Fruit fly (Drosophila melanogaster) whole organism, prepupa: Measurements from ENCODE around the gene PDZ-GEF.
A peak's percentile ranks its signal among the peaks of the same experiment; 100 is the strongest.

Source experiments
- CG11294 ChIP-seq: fragments of 200-800 bp; sonication (Bioruptor generic); IDR thresholded peaks from 2 replicates; pipeline ENCODE4 v1.3.6; 2022; ENCODE audit warnings: missing biosample characterization, missing genetic modification characterization
- CG11762 ChIP-seq: fragments of 200-800 bp; sonication (Bioruptor generic); optimal IDR thresholded peaks from 3 replicates; lab custom pipeline; 2016; ENCODE audit warnings: missing biosample characterization, missing genetic modification characterization; ENCODE audit not compliant: insufficient read depth
- CG11902 ChIP-seq: fragments of 200-800 bp; sonication (Bioruptor generic); optimal IDR thresholded peaks from 3 replicates; lab custom pipeline; 2016; ENCODE audit warnings: missing biosample characterization, missing genetic modification characterization
- CG1621 ChIP-seq: fragments of 200-800 bp; sonication (Bioruptor generic); optimal IDR thresholded peaks from 3 replicates; lab custom pipeline; 2018; ENCODE audit warnings: missing biosample characterization, mild to moderate bottlenecking, missing genetic modification characterization
- CG31627 ChIP-seq: fragments of 200-800 bp; sonication (Bioruptor generic); optimal IDR thresholded peaks from 3 replicates; lab custom pipeline; 2016; ENCODE audit warnings: missing biosample characterization, missing genetic modification characterization
- CG3919 ChIP-seq: fragments of 200-800 bp; sonication (Bioruptor generic); optimal IDR thresholded peaks from 3 replicates; lab custom pipeline; 2016; ENCODE audit warnings: missing biosample characterization, missing genetic modification characterization
- CG4318 ChIP-seq: fragments of 200-800 bp; sonication (Bioruptor generic); optimal IDR thresholded peaks from 3 replicates; lab custom pipeline; 2017; ENCODE audit warnings: missing biosample characterization, mild to moderate bottlenecking, missing genetic modification characterization
- CG6276 ChIP-seq: fragments of 200-800 bp; sonication (Bioruptor generic); optimal IDR thresholded peaks from 2 replicates; lab custom pipeline; 2017; ENCODE audit warnings: missing biosample characterization, mild to moderate bottlenecking, missing genetic modification characterization
- CG6792 ChIP-seq: fragments of 200-800 bp; sonication (Bioruptor generic); optimal IDR thresholded peaks from 3 replicates; lab custom pipeline; 2016; ENCODE audit warnings: missing biosample characterization, missing genetic modification characterization
- CG6808 ChIP-seq: fragments of 200-800 bp; sonication (Bioruptor generic); optimal IDR thresholded peaks from 3 replicates; lab custom pipeline; 2017; ENCODE audit warnings: missing biosample characterization, missing genetic modification characterization, mild to moderate bottlenecking, moderate library complexity, missing genetic modification reagents
- CG8319 ChIP-seq: fragments of 200-800 bp; sonication (Bioruptor generic); optimal IDR thresholded peaks from 3 replicates; lab custom pipeline; 2016; ENCODE audit warnings: missing biosample characterization, missing genetic modification characterization
- CG8632 ChIP-seq: fragments of 200-800 bp; sonication (Bioruptor generic); optimal IDR thresholded peaks from 3 replicates; lab custom pipeline; 2016; ENCODE audit warnings: missing biosample characterization, missing genetic modification characterization
- CG9139 ChIP-seq: fragments of 200-800 bp; sonication (Bioruptor generic); optimal IDR thresholded peaks from 3 replicates; lab custom pipeline; 2017; ENCODE audit warnings: missing biosample characterization, mild to moderate bottlenecking, missing genetic modification characterization
- Eip75B ChIP-seq: fragments of 200-800 bp; sonication (Bioruptor generic); optimal IDR thresholded peaks from 3 replicates; lab custom pipeline; 2016; ENCODE audit warnings: missing biosample characterization, missing genetic modification characterization
- Eip78C ChIP-seq: fragments of 200-800 bp; sonication (Bioruptor generic); peaks from one replicate; lab custom pipeline; 2016; ENCODE audit warnings: missing biosample characterization, missing genetic modification characterization
- Eip93F ChIP-seq: fragments of 200-800 bp; sonication (Bioruptor generic); optimal IDR thresholded peaks from 2 replicates; lab custom pipeline; 2016; ENCODE audit warnings: missing biosample characterization, mild to moderate bottlenecking, missing genetic modification characterization
- Ets96B ChIP-seq: fragments of 200-800 bp; optimal IDR thresholded peaks from 2 replicates; lab custom pipeline; 2019; ENCODE audit warnings: missing biosample characterization, mild to moderate bottlenecking, missing genetic modification characterization, moderate library complexity
- Gug ChIP-seq: fragments of 200-800 bp; sonication (Bioruptor generic); IDR thresholded peaks from 2 replicates; pipeline ENCODE4 v1.3.6; 2022; ENCODE audit warnings: missing biosample characterization, missing genetic modification characterization
- Hr38 ChIP-seq: sonication (Bioruptor generic); optimal IDR thresholded peaks from 2 replicates; lab custom pipeline; 2016; ENCODE audit warnings: missing biosample characterization, missing genetic modification characterization
- Hr4 ChIP-seq: fragments of 200-800 bp; sonication (Bioruptor generic); optimal IDR thresholded peaks from 3 replicates; lab custom pipeline; 2016; ENCODE audit warnings: missing biosample characterization, missing genetic modification characterization
- OdsH ChIP-seq: fragments of 200-800 bp; sonication (Bioruptor generic); optimal IDR thresholded peaks from 3 replicates; lab custom pipeline; 2016; ENCODE audit warnings: missing biosample characterization, missing genetic modification characterization
- Sox102F ChIP-seq: fragments of 200-800 bp; sonication (Bioruptor generic); optimal IDR thresholded peaks from 2 replicates; lab custom pipeline; 2016; ENCODE audit warnings: missing biosample characterization, mild to moderate bottlenecking, missing genetic modification characterization
- Sox14 ChIP-seq: fragments of 200-800 bp; sonication (Bioruptor generic); optimal IDR thresholded peaks from 3 replicates; lab custom pipeline; 2016; ENCODE audit warnings: missing biosample characterization, missing genetic modification characterization
- Sox15 ChIP-seq: fragments of 200-800 bp; sonication (Bioruptor generic); optimal IDR thresholded peaks from 3 replicates; lab custom pipeline; 2016; ENCODE audit warnings: missing biosample characterization, missing genetic modification characterization
- achi ChIP-seq: fragments of 200-800 bp; sonication (Bioruptor generic); optimal IDR thresholded peaks from 3 replicates; lab custom pipeline; 2016; ENCODE audit warnings: missing biosample characterization, missing genetic modification characterization
- eg ChIP-seq: fragments of 200-800 bp; sonication (Bioruptor generic); IDR thresholded peaks from 3 replicates; pipeline ENCODE4 v1.3.6; 2022; ENCODE audit warnings: missing biosample characterization, missing genetic modification characterization
- esn ChIP-seq: fragments of 200-800 bp; sonication (Bioruptor generic); optimal IDR thresholded peaks from 2 replicates; lab custom pipeline; 2016; ENCODE audit warnings: missing biosample characterization, mild to moderate bottlenecking, missing genetic modification characterization, moderate library complexity
- fd85E ChIP-seq: fragments of 200-800 bp; sonication (Bioruptor generic); optimal IDR thresholded peaks from 3 replicates; lab custom pipeline; 2016; ENCODE audit warnings: missing biosample characterization, missing genetic modification characterization
- fkh ChIP-seq: fragments of 200-800 bp; sonication (Bioruptor generic); optimal IDR thresholded peaks from 3 replicates; lab custom pipeline; 2017; ENCODE audit warnings: missing biosample characterization, mild to moderate bottlenecking, missing genetic modification characterization, moderate library complexity
- lz ChIP-seq: fragments of 200-800 bp; sonication (Bioruptor generic); optimal IDR thresholded peaks from 3 replicates; lab custom pipeline; 2016; ENCODE audit warnings: missing biosample characterization, missing genetic modification characterization
- salr ChIP-seq, 2 experiments: fragments of 200-800 bp; sonication (Bioruptor generic); optimal IDR thresholded peaks; 3 replicates each; lab custom pipeline; 2016 to 2018; ENCODE audit warnings: missing biosample characterization in 2 of 2, missing genetic modification characterization in 2 of 2, mild to moderate bottlenecking in 1 of 2
- spab ChIP-seq: fragments of 200-800 bp; sonication (Bioruptor generic); optimal IDR thresholded peaks from 2 replicates; lab custom pipeline; 2017; ENCODE audit warnings: missing biosample characterization, mild to moderate bottlenecking, missing genetic modification characterization, missing genetic modification reagents
- ss ChIP-seq, 2 experiments: fragments of 200-800 bp; sonication (Bioruptor generic); optimal IDR thresholded peaks; 2 replicates in 1 of 2; 3 replicates in 1 of 2; lab custom pipeline; 2017 to 2018; ENCODE audit warnings: mild to moderate bottlenecking in 2 of 2, missing biosample characterization in 2 of 2, missing genetic modification characterization in 2 of 2, moderate library complexity in 1 of 2
- svp ChIP-seq: fragments of 200-800 bp; sonication (Bioruptor generic); peaks from one replicate; lab custom pipeline; 2016; ENCODE audit warnings: missing biosample characterization, missing genetic modification characterization
- vri ChIP-seq: fragments of 200-800 bp; sonication (Bioruptor generic); optimal IDR thresholded peaks from 3 replicates; lab custom pipeline; 2016; ENCODE audit warnings: missing biosample characterization, mild to moderate bottlenecking, missing genetic modification characterization

Gene PDZ-GEF

dm6 chr2L:6360059-6360458, 36.5 kb downstream of the PDZ-GEF start:
- peak; percentile 88 for TF ChIP-seq svp (GFP tag; lab: Kevin White, UChicago)
- TF ChIP-seq CG11762 (GFP tag; lab: Kevin White, UChicago), result no peak
- TF ChIP-seq fkh (GFP tag; lab: Kevin White, UChicago), result no peak
- TF ChIP-seq eg (GFP tag; lab: Robert Waterston, UW), result no peak

- TF ChIP-seq CG6792 (GFP tag; lab: Kevin White, UChicago), result no peak
- no peak for TF ChIP-seq achi (GFP tag; lab: Kevin White, UChicago)
- TF ChIP-seq OdsH (GFP tag; lab: Kevin White, UChicago), result no peak
- no peak for TF ChIP-seq Hr38
- no peak for TF ChIP-seq Sox14
- peak; percentile 65 for TF ChIP-seq svp (GFP tag; lab: Kevin White, UChicago)
- TF ChIP-seq CG1621 (tag; lab: Kevin White, UChicago), result peak; percentile 21
- TF ChIP-seq Eip93F, result no peak
- TF ChIP-seq CG3919 (GFP tag; lab: Kevin White, UChicago), result no peak
- no peak for TF ChIP-seq ss (GFP tag; optimal IDR thresholded peaks at IDR 0.05; lab: Kevin White, UChicago)
- TF ChIP-seq, all 60 proteins: peak for 2
These were observed 43.4 kb downstream of the PDZ-GEF start for dm6 chr2L:6366924-6367323.

dm6 chr2L:6367478-6367932, 43.9 kb downstream of the PDZ-GEF start, which contains the start of gene Nepl4:
Gene Nepl4, plus strand, starts transcription at chr2L:6367882.
- TF ChIP-seq CG11294 (GFP tag; lab: Robert Waterston, UW), result no peak
- TF ChIP-seq Ets96B, result no peak
- no peak for TF ChIP-seq Hr4

- TF ChIP-seq Eip78C (GFP tag; lab: Kevin White, UChicago), result no peak
- no peak for TF ChIP-seq Gug (GFP tag; lab: Robert Waterston, UW)
- TF ChIP-seq svp (GFP tag; lab: Kevin White, UChicago), result peak; percentile 5
- TF ChIP-seq achi (GFP tag; lab: Kevin White, UChicago), result no peak
- no peak for TF ChIP-seq ss (GFP tag; optimal IDR thresholded peaks at IDR 0.05; lab: Kevin White, UChicago)
- TF ChIP-seq CG4318 (GFP tag; lab: Kevin White, UChicago), result no peak
These were observed 45.7 kb downstream of the PDZ-GEF start for dm6 chr2L:6369286-6369685.

dm6 chr2L:6371025-6371641, 47.6 kb downstream of the PDZ-GEF start:
- TF ChIP-seq spab (GFP tag; lab: Kevin White, UChicago), result no peak
- peak; percentile 85 for TF ChIP-seq svp (GFP tag; lab: Kevin White, UChicago)
- no peak for TF ChIP-seq CG11762 (GFP tag; lab: Kevin White, UChicago)
- no peak for TF ChIP-seq CG11902
- TF ChIP-seq CG8632 (GFP tag; lab: Kevin White, UChicago), result no peak
- TF ChIP-seq Sox15 (GFP tag; lab: Kevin White, UChicago), result no peak
- peak; percentile 35 for TF ChIP-seq vri
- TF ChIP-seq Eip75B (GFP tag; lab: Kevin White, UChicago), result no peak
- TF ChIP-seq esn, result no peak
- TF ChIP-seq CG6808 (GFP tag; lab: Kevin White, UChicago), result no peak
- TF ChIP-seq Sox14, result no peak
- no peak for TF ChIP-seq CG31627

- TF ChIP-seq fd85E (GFP tag; lab: Kevin White, UChicago), result no peak
- TF ChIP-seq CG6276 (GFP tag; lab: Kevin White, UChicago), result no peak
- TF ChIP-seq CG11902, result no peak
- TF ChIP-seq OdsH (GFP tag; lab: Kevin White, UChicago), result no peak
- TF ChIP-seq Sox102F (GFP tag; lab: Kevin White, UChicago), result no peak
- no peak for TF ChIP-seq CG8319
- TF ChIP-seq CG9139 (GFP tag; lab: Kevin White, UChicago), result no peak
- no peak for TF ChIP-seq lz (GFP tag; lab: Kevin White, UChicago)
- TF ChIP-seq Sox14, result no peak
- TF ChIP-seq CG11294 (GFP tag; lab: Robert Waterston, UW), result no peak
- TF ChIP-seq salr (GFP tag; optimal IDR thresholded peaks at IDR 0.05; lab: Kevin White, UChicago), result no peak
These were observed 48.5 kb downstream of the PDZ-GEF start, which contains the start of gene slam for dm6 chr2L:6372088-6372487. Gene slam, plus strand, starts transcription at chr2L:6372388.
